Worm (Caenorhabditis elegans): ENCODE data around the gene csa-1.

DNA sequence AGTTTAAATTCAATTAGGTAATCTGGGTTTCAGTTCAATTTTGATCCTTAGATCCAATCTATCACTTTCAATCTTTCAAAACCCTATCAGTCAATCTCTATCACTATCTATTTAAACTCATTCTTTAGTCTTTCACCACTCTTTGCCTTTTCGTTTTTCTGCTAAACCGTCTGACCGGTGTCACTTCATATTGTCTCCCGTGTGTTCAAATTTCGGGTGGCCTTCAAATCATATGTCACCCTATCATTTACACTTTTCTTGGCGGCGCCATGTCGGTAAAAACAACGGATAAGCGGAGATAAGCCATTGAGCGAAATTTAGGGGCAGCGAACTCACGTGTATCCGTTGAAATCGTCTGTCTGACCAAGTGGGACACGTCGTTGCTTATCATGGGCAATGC, 24.4 kb upstream of the csa-1 start:
- TF ChIP-seq scrt-1 (GFP tag; IDR thresholded peaks at IDR 0.05) (no peak), F13C5.2 (tag; optimal IDR thresholded peaks at IDR 0.05) (no peak), tbx-37 (GFP tag; conservative IDR thresholded peaks at IDR 0.05) (no peak), hnd-1 (tag; optimal IDR thresholded peaks at IDR 0.05) (no peak), hmbx-1 (tag; optimal IDR thresholded peaks at IDR 0.05) (no peak), flt-1 (GFP tag; IDR thresholded peaks at IDR 0.05) (no peak)

Data from whole organism, early embryonic.